Fruit fly (Drosophila melanogaster): ENCODE measurements around the gene knk.

Gene knk

DNA sequence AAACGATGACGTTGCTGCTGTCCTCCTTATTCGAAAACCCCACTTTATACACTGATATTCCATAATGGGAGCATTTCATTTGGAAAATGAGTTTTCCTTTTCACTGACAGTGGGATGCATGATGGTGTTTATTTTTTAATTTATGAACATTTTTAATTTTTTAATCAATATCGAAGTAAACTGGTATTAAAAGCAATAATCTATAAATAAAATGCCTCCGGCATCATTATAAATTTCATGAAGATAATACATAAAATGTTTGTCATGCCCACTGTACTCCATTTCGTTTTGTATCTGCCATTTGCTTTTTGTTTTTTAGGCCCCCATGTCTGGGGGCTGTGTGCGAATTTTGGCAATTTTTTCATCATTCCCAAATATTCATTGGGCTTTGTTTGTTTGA is 4.6 kb upstream of the knk start (continued):
- TF ChIP-seq Awh (GFP tag; IDR thresholded peaks at IDR 0.05) = peak; percentile 68; the same call in 1 of the 2 replicates
- TF ChIP-seq Dll (GFP tag; IDR thresholded peaks at IDR 0.05; ENCODE audit: partially characterized antibody) = no peak
- TF ChIP-seq CG15601 (tag; optimal IDR thresholded peaks at IDR 0.05) = peak; percentile 23
- TF ChIP-seq CG1647 (GFP tag; optimal IDR thresholded peaks at IDR 0.05) = no peak
- peak; percentile 58 for TF ChIP-seq HHEX (GFP tag; optimal IDR thresholded peaks at IDR 0.05)
- TF ChIP-seq CG1602 (GFP tag; optimal IDR thresholded peaks at IDR 0.05) = peak; percentile 26
- no peak for TF ChIP-seq cad (GFP tag; optimal IDR thresholded peaks at IDR 0.05)
- TF ChIP-seq lbe (GFP tag; optimal IDR thresholded peaks at IDR 0.05) = no peak
- peak; percentile 8 for TF ChIP-seq CG10462 (GFP tag; optimal IDR thresholded peaks at IDR 0.05)
- TF ChIP-seq so (GFP tag; IDR thresholded peaks at IDR 0.05) = no peak
- TF ChIP-seq sug (tag; optimal IDR thresholded peaks at IDR 0.05) = peak; percentile 33
- peak; percentile 91 for TF ChIP-seq sens (GFP tag)
- TF ChIP-seq CG34376 (GFP tag; optimal IDR thresholded peaks at IDR 0.05) = no peak
- TF ChIP-seq seq (GFP tag; IDR thresholded peaks at IDR 0.05) = peak; percentile 34; the same call in 1 of the 2 replicates
- TF ChIP-seq sc (optimal IDR thresholded peaks at IDR 0.05) = no peak
- TF ChIP-seq sc (GFP tag; optimal IDR thresholded peaks at IDR 0.05) = no peak
- peak; percentile 75 for TF ChIP-seq lmd (GFP tag; IDR thresholded peaks at IDR 0.05)
- no peak for TF ChIP-seq eyg (GFP tag; optimal IDR thresholded peaks at IDR 0.05)
- TF ChIP-seq CG14965 (GFP tag; optimal IDR thresholded peaks at IDR 0.05; ENCODE audit: borderline replicate concordance) = no peak
- TF ChIP-seq Hsf (GFP tag; optimal IDR thresholded peaks at IDR 0.05) = peak; percentile 40
- TF ChIP-seq ewg (GFP tag; optimal IDR thresholded peaks at IDR 0.05) = no peak
- TF ChIP-seq Fer1 (GFP tag; optimal IDR thresholded peaks at IDR 0.05) = peak; percentile 73
- peak; percentile 60 for TF ChIP-seq CG3847 (GFP tag; IDR thresholded peaks at IDR 0.05)
- peak; percentile 44 for TF ChIP-seq CG13624 (GFP tag; optimal IDR thresholded peaks at IDR 0.05)
- TF ChIP-seq dmrt11E (tag; optimal IDR thresholded peaks at IDR 0.05) = peak; percentile 36
- peak; percentile 67 for TF ChIP-seq CG17385 (GFP tag; optimal IDR thresholded peaks at IDR 0.05)
- TF ChIP-seq h (optimal IDR thresholded peaks at IDR 0.05) = no peak
- TF ChIP-seq Med (GFP tag) = peak; percentile 90
- no peak for TF ChIP-seq nerfin-1 (tag; optimal IDR thresholded peaks at IDR 0.05)
- peak; percentile 11 for TF ChIP-seq oc (tag; optimal IDR thresholded peaks at IDR 0.05)
- TF ChIP-seq CG15696 (tag; optimal IDR thresholded peaks at IDR 0.05) = peak; percentile 5
- TF ChIP-seq crc (GFP tag; optimal IDR thresholded peaks at IDR 0.05) = no peak
- no peak for TF ChIP-seq CG7928 (GFP tag; optimal IDR thresholded peaks at IDR 0.05)
- peak; percentile 58 for TF ChIP-seq sisA (GFP tag; IDR thresholded peaks at IDR 0.05)
- TF ChIP-seq CG14710 (tag; optimal IDR thresholded peaks at IDR 0.05) = peak; percentile 32
- TF ChIP-seq B-H1 (GFP tag; IDR thresholded peaks at IDR 0.05) = peak; percentile 38; the same call in 1 of the 3 replicates
- TF ChIP-seq Atf6 (GFP tag; IDR thresholded peaks at IDR 0.05) = peak; percentile 74
- peak; percentile 63; the same call in 1 of the 3 replicates for TF ChIP-seq CG3726 (GFP tag; IDR thresholded peaks at IDR 0.05)
- peak; percentile 80 for TF ChIP-seq CG6689 (GFP tag; IDR thresholded peaks at IDR 0.05)
- TF ChIP-seq zf30C (GFP tag; optimal IDR thresholded peaks at IDR 0.05) = no peak
- no peak for TF ChIP-seq NC2α (GFP tag; optimal IDR thresholded peaks at IDR 0.05)
- no peak for TF ChIP-seq insv (GFP tag; optimal IDR thresholded peaks at IDR 0.05)
- TF ChIP-seq Ets65A (GFP tag) = no peak
- TF ChIP-seq CG10979 (tag; optimal IDR thresholded peaks at IDR 0.05) = peak; percentile 45
- TF ChIP-seq Xrp1 (GFP tag; IDR thresholded peaks at IDR 0.05) = peak; percentile 72; the same call in 1 of the 2 replicates
- peak; percentile 56 for TF ChIP-seq abd-A (tag; optimal IDR thresholded peaks at IDR 0.05)
- peak; percentile 43 for TF ChIP-seq Ssrp (tag; optimal IDR thresholded peaks at IDR 0.05)
- no peak for TF ChIP-seq hth (optimal IDR thresholded peaks at IDR 0.05)
- no peak for TF ChIP-seq bigmax (GFP tag; optimal IDR thresholded peaks at IDR 0.05)
- TF ChIP-seq CG4820 (GFP tag; optimal IDR thresholded peaks at IDR 0.05) = peak; percentile 17
- no peak for TF ChIP-seq CG1832 (GFP tag; optimal IDR thresholded peaks at IDR 0.05)
- peak; percentile 71 for TF ChIP-seq CG14014 (GFP tag; IDR thresholded peaks at IDR 0.05)
- TF ChIP-seq hb (GFP tag; IDR thresholded peaks at IDR 0.05; ENCODE audit: partially characterized antibody) = no peak

Data from whole organism, embryonic.